Fruit fly (Drosophila melanogaster) whole organism, embryonic: Measurements from ENCODE around the gene CG4586.

ENCODE experiments used
- Awh ChIP-seq: fragments of 200-800 bp; sonication (Bioruptor generic); IDR thresholded peaks from 2 replicates; pipeline ENCODE4, ENCODE4 v1.3.6; 2022; ENCODE audit warnings: missing biosample characterization, missing genetic modification characterization
- BtbVII ChIP-seq: fragments of 200-800 bp; sonication (Bioruptor generic); optimal IDR thresholded peaks from 3 replicates; lab custom pipeline; 2017; ENCODE audit warnings: missing biosample characterization, mild to moderate bottlenecking, missing genetic modification characterization
- C15 ChIP-seq: fragments of 200-800 bp; sonication (Bioruptor generic); IDR thresholded peaks from 3 replicates; pipeline ENCODE4 v1.3.6; 2022; ENCODE audit warnings: missing biosample characterization, missing genetic modification characterization
- CG10209 ChIP-seq: fragments of 200-800 bp; sonication (Bioruptor generic); optimal IDR thresholded peaks from 3 replicates; lab custom pipeline; 2017; ENCODE audit warnings: missing biosample characterization, mild to moderate bottlenecking, missing genetic modification characterization, missing genetic modification reagents
- CG10654 ChIP-seq: fragments of 200-800 bp; sonication (Bioruptor generic); optimal IDR thresholded peaks from 2 replicates; lab custom pipeline; 2016; ENCODE audit warnings: missing biosample characterization, missing genetic modification characterization
- CG11696 ChIP-seq: fragments of 200-800 bp; sonication (Bioruptor generic); IDR thresholded peaks from 2 replicates; pipeline ENCODE4 v1.3.6; 2022; ENCODE audit warnings: missing biosample characterization, missing genetic modification characterization
- CG13624 ChIP-seq: fragments of 200-800 bp; sonication (Bioruptor generic); optimal IDR thresholded peaks from 2 replicates; lab custom pipeline; 2016; ENCODE audit warnings: missing biosample characterization, missing genetic modification characterization
- CG15514 ChIP-seq: fragments of 200-800 bp; sonication (Bioruptor generic); optimal IDR thresholded peaks from 3 replicates; lab custom pipeline; 2017; ENCODE audit warnings: missing biosample characterization, missing genetic modification characterization, mild to moderate bottlenecking, moderate library complexity, missing genetic modification reagents
- CG15601 ChIP-seq: fragments of 200-800 bp; sonication (Bioruptor generic); optimal IDR thresholded peaks from 3 replicates; lab custom pipeline; 2019; ENCODE audit warnings: missing biosample characterization, mild to moderate bottlenecking, missing genetic modification characterization, moderate library complexity
- CG17328 ChIP-seq: fragments of 200-800 bp; sonication (Bioruptor generic); IDR thresholded peaks from 2 replicates; pipeline ENCODE4 v1.3.6; 2022; ENCODE audit warnings: missing biosample characterization, missing genetic modification characterization
- CG18011 ChIP-seq: fragments of 200-800 bp; sonication (Bioruptor generic); optimal IDR thresholded peaks from 2 replicates; lab custom pipeline; 2017; ENCODE audit warnings: missing biosample characterization, missing genetic modification characterization, mild to moderate bottlenecking, moderate library complexity, missing genotype
- CG2116 ChIP-seq: fragments of 200-800 bp; sonication (Bioruptor generic); optimal IDR thresholded peaks from 3 replicates; lab custom pipeline; 2018; ENCODE audit warnings: missing biosample characterization, mild to moderate bottlenecking, missing genetic modification characterization
- CG31388 ChIP-seq: fragments of 200-800 bp; sonication (Bioruptor generic); optimal IDR thresholded peaks from 2 replicates; lab custom pipeline; 2016; ENCODE audit warnings: missing biosample characterization, missing genetic modification characterization
- CG4328 ChIP-seq: fragments of 200-800 bp; sonication (Bioruptor generic); optimal IDR thresholded peaks from 3 replicates; lab custom pipeline; 2017; ENCODE audit warnings: missing biosample characterization, missing genetic modification reagents, missing genetic modification characterization
- CG43689 ChIP-seq: fragments of 200-800 bp; sonication (Bioruptor generic); IDR thresholded peaks from 2 replicates; pipeline ENCODE4 v1.3.6; 2022; ENCODE audit warnings: missing biosample characterization, missing genetic modification characterization
- CG4820 ChIP-seq: fragments of 200-800 bp; sonication (Bioruptor generic); optimal IDR thresholded peaks from 3 replicates; lab custom pipeline; 2016; ENCODE audit warnings: missing biosample characterization, missing genetic modification characterization
- CG6175 ChIP-seq: fragments of 200-800 bp; sonication (Bioruptor generic); IDR thresholded peaks from 3 replicates; pipeline ENCODE4 v1.3.6; 2022; ENCODE audit warnings: missing biosample characterization, missing genetic modification characterization
- CG6791 ChIP-seq: fragments of 200-800 bp; sonication (Bioruptor generic); IDR thresholded peaks from 3 replicates; pipeline ENCODE4 v1.3.6; 2022; ENCODE audit warnings: missing biosample characterization, missing genetic modification characterization; ENCODE audit not compliant: partially characterized antibody
- CG7271 ChIP-seq: fragments of 200-800 bp; sonication (Bioruptor generic); optimal IDR thresholded peaks from 2 replicates; lab custom pipeline; 2018; ENCODE audit warnings: missing biosample characterization, mild to moderate bottlenecking, missing genetic modification characterization, moderate library complexity
- CG8281 ChIP-seq: fragments of 200-800 bp; sonication (Bioruptor generic); optimal IDR thresholded peaks from 2 replicates; lab custom pipeline; 2018; ENCODE audit warnings: missing biosample characterization, mild to moderate bottlenecking, missing genetic modification characterization, moderate library complexity
- CG8478 ChIP-seq: fragments of >200 bp; optimal IDR thresholded peaks from 2 replicates; lab custom pipeline; 2018
- CG9932 ChIP-seq: fragments of 200-800 bp; sonication (Bioruptor generic); IDR thresholded peaks from 2 replicates; pipeline ENCODE4 v1.3.6; 2022; ENCODE audit warnings: missing biosample characterization, missing genetic modification characterization
- CrebB ChIP-seq: fragments of 200-800 bp; sonication (Bioruptor generic); optimal IDR thresholded peaks from 3 replicates; lab custom pipeline; 2018; ENCODE audit warnings: missing biosample characterization, mild to moderate bottlenecking, missing genetic modification characterization
- Dref ChIP-seq: fragments of 200-800 bp; sonication (Bioruptor generic); IDR thresholded peaks from 2 replicates; pipeline ENCODE4 v1.3.6; 2022; ENCODE audit warnings: missing biosample characterization, missing genetic modification characterization
- Hmr ChIP-seq: fragments of 200-800 bp; sonication (Bioruptor generic); optimal IDR thresholded peaks from 3 replicates; lab custom pipeline; 2017; ENCODE audit warnings: mild to moderate bottlenecking, missing biosample characterization, missing genetic modification reagents, missing genetic modification characterization
- Mrtf ChIP-seq: fragments of 200-800 bp; sonication (Bioruptor generic); IDR thresholded peaks from 3 replicates; pipeline ENCODE4 v1.3.6; 2022; ENCODE audit warnings: missing biosample characterization, missing genetic modification characterization
- Poxn ChIP-seq: fragments of 200-800 bp; sonication (Bioruptor generic); IDR thresholded peaks from 2 replicates; pipeline ENCODE4 v1.3.6; 2022; ENCODE audit warnings: missing biosample characterization, missing genetic modification characterization
- Scr ChIP-seq: fragments of 200-800 bp; sonication (Bioruptor generic); IDR thresholded peaks from 2 replicates; pipeline ENCODE4 v1.3.6; 2022; ENCODE audit warnings: missing biosample characterization, missing genetic modification characterization; ENCODE audit not compliant: partially characterized antibody
- YL-1 ChIP-seq: fragments of 200-800 bp; sonication (Bioruptor generic); optimal IDR thresholded peaks from 3 replicates; lab custom pipeline; 2017; ENCODE audit warnings: missing biosample characterization, mild to moderate bottlenecking, missing genetic modification characterization
- ara ChIP-seq: fragments of 200-800 bp; sonication (Bioruptor generic); IDR thresholded peaks from 2 replicates; pipeline ENCODE4 v1.3.6; 2022; ENCODE audit warnings: missing biosample characterization, missing genetic modification characterization
- corto ChIP-seq: fragments of 200-800 bp; sonication (Bioruptor generic); optimal IDR thresholded peaks from 2 replicates; lab custom pipeline; 2016; ENCODE audit warnings: missing biosample characterization, mild to moderate bottlenecking, missing genetic modification characterization, moderate library complexity
- crol ChIP-seq: fragments of 200-800 bp; sonication (Bioruptor generic); IDR thresholded peaks from 2 replicates; pipeline ENCODE4 v1.3.6; 2022; ENCODE audit warnings: missing biosample characterization, missing genetic modification characterization
- dan ChIP-seq: fragments of 200-800 bp; sonication (Bioruptor generic); IDR thresholded peaks from 2 replicates; pipeline ENCODE4 v1.3.6; 2022; ENCODE audit warnings: missing biosample characterization, missing genetic modification characterization
- dmrt99B ChIP-seq: fragments of 200-800 bp; sonication (Bioruptor generic); optimal IDR thresholded peaks from 2 replicates; lab custom pipeline; 2018; ENCODE audit warnings: missing biosample characterization, mild to moderate bottlenecking, missing genetic modification characterization, moderate library complexity
- ems ChIP-seq: fragments of 200-800 bp; sonication (Bioruptor generic); optimal IDR thresholded peaks from 3 replicates; lab custom pipeline; 2016; ENCODE audit warnings: missing biosample characterization, missing genetic modification characterization
- esg ChIP-seq: fragments of 200-800 bp; sonication (Bioruptor generic); conservative IDR thresholded peaks from 2 replicates; pipeline ENCODE4 v1.3.6; 2022; ENCODE audit warnings: missing biosample characterization, missing genetic modification characterization
- eyg ChIP-seq: fragments of 200-800 bp; sonication (Bioruptor generic); optimal IDR thresholded peaks from 3 replicates; lab custom pipeline; 2016; ENCODE audit warnings: missing biosample characterization, missing genetic modification characterization
- gro ChIP-seq: fragments of 200-800 bp; sonication (Bioruptor generic); optimal IDR thresholded peaks from 2 replicates; lab custom pipeline; 2016; ENCODE audit warnings: missing biosample characterization, missing genetic modification characterization
- gsb ChIP-seq: fragments of 200-800 bp; sonication (Bioruptor generic); IDR thresholded peaks from 2 replicates; pipeline ENCODE4 v1.3.6; 2022; ENCODE audit warnings: missing biosample characterization, missing genetic modification characterization
- ind ChIP-seq: fragments of 200-800 bp; sonication (Bioruptor generic); optimal IDR thresholded peaks from 3 replicates; lab custom pipeline; 2016; ENCODE audit warnings: missing biosample characterization, missing genetic modification characterization
- jing ChIP-seq: fragments of 200-800 bp; sonication (Bioruptor generic); optimal IDR thresholded peaks from 2 replicates; lab custom pipeline; 2018; ENCODE audit warnings: missing biosample characterization, mild to moderate bottlenecking, missing genetic modification characterization
- kay ChIP-seq: fragments of 200-800 bp; sonication (Bioruptor generic); optimal IDR thresholded peaks from 2 replicates; lab custom pipeline; 2016; ENCODE audit warnings: missing biosample characterization, missing genetic modification characterization
- knrl ChIP-seq: fragments of 200-800 bp; sonication (Bioruptor generic); IDR thresholded peaks from 3 replicates; pipeline ENCODE4 v1.3.6; 2022; ENCODE audit warnings: missing biosample characterization, missing genetic modification characterization; ENCODE audit not compliant: partially characterized antibody
- mld ChIP-seq: fragments of 200-800 bp; sonication (Bioruptor generic); IDR thresholded peaks from 3 replicates; pipeline ENCODE4 v1.3.6; 2022; ENCODE audit warnings: missing biosample characterization, missing genetic modification characterization; ENCODE audit not compliant: partially characterized antibody
- odd ChIP-seq: fragments of 200-800 bp; sonication (Bioruptor generic); optimal IDR thresholded peaks from 2 replicates; lab custom pipeline; 2017; ENCODE audit warnings: missing biosample characterization, mild to moderate bottlenecking, missing genetic modification characterization
- prd ChIP-seq, 3 experiments: fragments of >200 bp in 2 of 3; fragments of 200-800 bp in 1 of 3; sonication (Bioruptor generic) in 1 of 3; optimal IDR thresholded peaks in 2 of 3; IDR thresholded peaks in 1 of 3; 2 replicates in 2 of 3; 3 replicates in 1 of 3; pipeline versions ENCODE4 v1.3.6 to Lab custom; 2017 to 2022; ENCODE audit warnings: missing biosample characterization in 1 of 3, missing genetic modification characterization in 1 of 3
- sna ChIP-seq: fragments of 200-800 bp; sonication (Bioruptor generic); IDR thresholded peaks from 2 replicates; pipeline ENCODE4 v1.3.6; 2022; ENCODE audit warnings: missing biosample characterization, missing genetic modification characterization; ENCODE audit not compliant: partially characterized antibody
- so ChIP-seq: fragments of 200-800 bp; sonication (Bioruptor generic); IDR thresholded peaks from 3 replicates; pipeline ENCODE4 v1.3.6; 2022; ENCODE audit warnings: missing biosample characterization, missing genetic modification characterization
- sob ChIP-seq: fragments of 200-800 bp; sonication (Bioruptor generic); IDR thresholded peaks from 2 replicates; pipeline ENCODE4 v1.3.6; 2022; ENCODE audit warnings: missing biosample characterization, missing genetic modification characterization
- unpg ChIP-seq: fragments of 200-800 bp; sonication (Bioruptor generic); optimal IDR thresholded peaks from 3 replicates; lab custom pipeline; 2018; ENCODE audit warnings: missing biosample characterization, mild to moderate bottlenecking, missing genetic modification characterization, moderate library complexity

Gene CG4586

dm6 chrX:7014931-7015428, 45.3 kb downstream of the CG4586 start (continued):
- TF ChIP-seq CG17328 (GFP tag; lab: Robert Waterston, UW), result no peak
- TF ChIP-seq Hmr, result peak; percentile 63
- TF ChIP-seq ind (GFP tag; lab: Kevin White, UChicago), result no peak
- no peak for TF ChIP-seq CG4820 (GFP tag; lab: Kevin White, UChicago)
- TF ChIP-seq BtbVII (GFP tag; lab: Kevin White, UChicago), result no peak
- TF ChIP-seq Poxn (GFP tag; lab: Robert Waterston, UW), result no peak
- TF ChIP-seq so (GFP tag; lab: Robert Waterston, UW), result peak; percentile 36; the same call in 1 of the 3 replicates
- peak; percentile 46 for TF ChIP-seq CG15514
- 0 out of 2 replicates have a peak, but pooled peaks have one; percentile 7 for TF ChIP-seq CG43689 (GFP tag; lab: Robert Waterston, UW)
- TF ChIP-seq Dref, result peak; percentile 77
- peak; percentile 16 for TF ChIP-seq ems (GFP tag; lab: Kevin White, UChicago)
- TF ChIP-seq CG8281, result no peak
- TF ChIP-seq CG6791, result peak; percentile 69
- TF ChIP-seq CG11696 (GFP tag; lab: Robert Waterston, UW), result no peak
- no peak for TF ChIP-seq crol (GFP tag; lab: Robert Waterston, UW)
- TF ChIP-seq Mrtf (GFP tag; lab: Robert Waterston, UW), result peak; percentile 59; the same call in 1 of the 3 replicates
- TF ChIP-seq corto (GFP tag; lab: Kevin White, UChicago), result no peak
- TF ChIP-seq CG4328 (GFP tag; lab: Kevin White, UChicago), result no peak
- TF ChIP-seq dan (GFP tag; lab: Robert Waterston, UW), result no peak
- peak; percentile 55 for TF ChIP-seq esg (GFP tag; lab: Robert Waterston, UW)
- TF ChIP-seq CG8478 (lab: Kevin White, UChicago), result no peak
- TF ChIP-seq Scr, result peak; percentile 67
- no peak; the same call in none of the 2 replicates for TF ChIP-seq ara (GFP tag; lab: Robert Waterston, UW)
- peak; percentile 14 for TF ChIP-seq CG10209 (GFP tag; lab: Kevin White, UChicago)
- no peak for TF ChIP-seq C15 (GFP tag; lab: Robert Waterston, UW)
- TF ChIP-seq mld (GFP tag; lab: Robert Waterston, UW), result 0 out of 3 replicates have a peak, but pooled peaks have one; percentile 21
- TF ChIP-seq CG13624 (GFP tag; lab: Kevin White, UChicago), result peak; percentile 56
- TF ChIP-seq gro (GFP tag; lab: Kevin White, UChicago), result peak; percentile 89
- TF ChIP-seq eyg (GFP tag; lab: Kevin White, UChicago), result no peak
- no peak for TF ChIP-seq CG18011 (GFP tag; lab: Kevin White, UChicago)
- TF ChIP-seq odd (GFP tag; lab: Kevin White, UChicago), result no peak
- TF ChIP-seq sob (GFP tag; lab: Robert Waterston, UW), result peak; percentile 59
- TF ChIP-seq dmrt99B (tag; lab: Kevin White, UChicago), result peak; percentile 61
- TF ChIP-seq gsb (GFP tag; lab: Robert Waterston, UW), result 0 out of 2 replicates have a peak, but pooled peaks have one; percentile 6
- no peak for TF ChIP-seq Awh (GFP tag; lab: Robert Waterston, UW)
- TF ChIP-seq jing (GFP tag; lab: Kevin White, UChicago), result no peak
- peak; percentile 62 for TF ChIP-seq knrl (GFP tag; lab: Robert Waterston, UW)
- peak; percentile 20 for TF ChIP-seq CG15601
- TF ChIP-seq YL-1 (GFP tag; lab: Kevin White, UChicago), result peak; percentile 7
- no peak for TF ChIP-seq CG7271 (tag; lab: Kevin White, UChicago)
- no peak for TF ChIP-seq CrebB (tag; lab: Kevin White, UChicago)
- TF ChIP-seq sna (GFP tag; lab: Robert Waterston, UW), result peak; percentile 45; the same call in 1 of the 2 replicates
- TF ChIP-seq CG31388 (GFP tag; lab: Kevin White, UChicago), result no peak
- TF ChIP-seq prd (optimal IDR thresholded peaks at IDR 0.05; lab: Kevin White, UChicago), result no peak
- peak; percentile 62 for TF ChIP-seq prd (GFP tag; IDR thresholded peaks at IDR 0.05; lab: Robert Waterston, UW)
- TF ChIP-seq CG6175 (GFP tag; lab: Robert Waterston, UW), result no peak
- peak; percentile 36 for TF ChIP-seq CG2116
- peak; percentile 71 for TF ChIP-seq CG9932
- TF ChIP-seq unpg (GFP tag; lab: Kevin White, UChicago), result peak; percentile 30
- TF ChIP-seq kay, result no peak
- no peak for TF ChIP-seq CG10654 (GFP tag; lab: Kevin White, UChicago)
